Fruit fly (Drosophila melanogaster): Measurements from ENCODE around the gene CG5282.
A peak's percentile ranks its signal among the peaks of the same experiment; 100 is the strongest.

Gene CG5282

DNA sequence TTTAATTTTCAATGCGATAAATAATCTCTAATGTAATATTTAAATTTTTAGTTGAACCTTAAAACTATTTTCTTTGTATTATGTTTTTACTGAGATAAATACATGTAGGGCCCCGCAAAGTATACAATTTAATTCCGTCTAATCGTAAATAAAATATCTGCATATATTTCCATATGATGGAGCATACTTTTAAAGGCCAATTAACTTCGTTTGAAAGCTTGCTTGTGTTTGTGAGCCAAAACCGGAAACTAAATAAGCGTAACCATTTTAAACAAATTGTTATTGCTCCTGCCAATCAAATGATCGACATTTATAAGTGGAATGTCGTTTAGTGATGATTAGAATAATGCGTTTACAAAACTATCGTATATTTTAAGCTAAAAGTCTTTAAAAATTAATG lies 15.1 kb downstream of the CG5282 start (continued):
- no peak for TF ChIP-seq hkb (optimal IDR thresholded peaks at IDR 0.05)
- 0 out of 2 replicates have a peak, but pooled peaks have one; percentile 20 for TF ChIP-seq hkb (GFP tag; IDR thresholded peaks at IDR 0.05)
- no peak for TF ChIP-seq CG17612 (GFP tag; IDR thresholded peaks at IDR 0.05)
- peak; percentile 10 for TF ChIP-seq NfI (GFP tag; optimal IDR thresholded peaks at IDR 0.05)
- TF ChIP-seq ERR (GFP tag; optimal IDR thresholded peaks at IDR 0.05), result no peak
- peak; percentile 13 for TF ChIP-seq CG13296 (GFP tag; optimal IDR thresholded peaks at IDR 0.05)
- TF ChIP-seq dm (GFP tag; optimal IDR thresholded peaks at IDR 0.05), result no peak
- TF ChIP-seq CG17385 (GFP tag; optimal IDR thresholded peaks at IDR 0.05), result peak; percentile 22
- TF ChIP-seq gsb-n (tag; optimal IDR thresholded peaks at IDR 0.05), result peak; percentile 18
- TF ChIP-seq vvl (GFP tag; IDR thresholded peaks at IDR 0.05), result peak; percentile 61
- peak; percentile 27 for TF ChIP-seq Sox100B (GFP tag; optimal IDR thresholded peaks at IDR 0.05)
- no peak for TF ChIP-seq sna (GFP tag; IDR thresholded peaks at IDR 0.05; ENCODE audit: partially characterized antibody)
- TF ChIP-seq Bteb2 (GFP tag; optimal IDR thresholded peaks at IDR 0.05), result no peak
- no peak for TF ChIP-seq Lhr (GFP tag; optimal IDR thresholded peaks at IDR 0.05)
- peak; percentile 60 for TF ChIP-seq cg (GFP tag; optimal IDR thresholded peaks at IDR 0.05)
- TF ChIP-seq ci (GFP tag; IDR thresholded peaks at IDR 0.05), result peak; percentile 7; the same call in 1 of the 3 replicates
- TF ChIP-seq CG6813 (GFP tag; optimal IDR thresholded peaks at IDR 0.05), result no peak
- peak; percentile 26 for TF ChIP-seq sd (tag; optimal IDR thresholded peaks at IDR 0.05)
- peak; percentile 53 for TF ChIP-seq exex (tag; optimal IDR thresholded peaks at IDR 0.05)
- peak; percentile 8 for TF ChIP-seq CG12659 (GFP tag; optimal IDR thresholded peaks at IDR 0.05)

- no peak for TF ChIP-seq Ets97D (GFP tag; optimal IDR thresholded peaks at IDR 0.05)
- no peak for TF ChIP-seq CG10979 (tag; optimal IDR thresholded peaks at IDR 0.05)
- no peak for TF ChIP-seq Mrtf (GFP tag; IDR thresholded peaks at IDR 0.05)
- peak; percentile 22; the same call in 1 of the 2 replicates for TF ChIP-seq MBD-R2 (GFP tag; IDR thresholded peaks at IDR 0.05)
- no peak for TF ChIP-seq YL-1 (GFP tag; optimal IDR thresholded peaks at IDR 0.05)
- TF ChIP-seq z (GFP tag; IDR thresholded peaks at IDR 0.05), result no peak
- no peak for TF ChIP-seq gcm2 (GFP tag; optimal IDR thresholded peaks at IDR 0.05)
- no peak for TF ChIP-seq ara (GFP tag; IDR thresholded peaks at IDR 0.05)
- no peak for TF ChIP-seq bowl (GFP tag; IDR thresholded peaks at IDR 0.05)
- TF ChIP-seq BtbVII (GFP tag; optimal IDR thresholded peaks at IDR 0.05), result no peak
- no peak for TF ChIP-seq yki (optimal IDR thresholded peaks at IDR 0.05)
- no peak for TF ChIP-seq lola (GFP tag; optimal IDR thresholded peaks at IDR 0.05)
- TF ChIP-seq toy (GFP tag; IDR thresholded peaks at IDR 0.05), result no peak
- no peak for TF ChIP-seq CG7928 (GFP tag; optimal IDR thresholded peaks at IDR 0.05)
- no peak for TF ChIP-seq fd3F (GFP tag; optimal IDR thresholded peaks at IDR 0.05)
- no peak for TF ChIP-seq H2.0 (GFP tag; IDR thresholded peaks at IDR 0.05)
- TF ChIP-seq CG9437 (GFP tag; optimal IDR thresholded peaks at IDR 0.05), result no peak
- TF ChIP-seq CG3847 (GFP tag; IDR thresholded peaks at IDR 0.05), result no peak
- TF ChIP-seq mam (GFP tag; optimal IDR thresholded peaks at IDR 0.05), result no peak
- TF ChIP-seq Atf-2 (GFP tag; optimal IDR thresholded peaks at IDR 0.05), result no peak
- peak in 1 of 2 experiments; percentile 15 for TF ChIP-seq crp (GFP tag; optimal IDR thresholded peaks at IDR 0.05)
- TF ChIP-seq sens (GFP tag), result no peak
- peak; percentile 63 for TF ChIP-seq scrt (GFP tag; optimal IDR thresholded peaks at IDR 0.05)
- TF ChIP-seq CG2199 (GFP tag; IDR thresholded peaks at IDR 0.05), result 0 out of 3 replicates have a peak, but pooled peaks have one; percentile 4
- peak; percentile 95 for TF ChIP-seq onecut (GFP tag; IDR thresholded peaks at IDR 0.05)
Measured at dm6 chr3L:20410345-20410744, 15.5 kb downstream of the CG5282 start, which contains the start of gene CG13248. Gene CG13248, minus strand, starts transcription at chr3L:20410566.

Measured in whole organism, embryonic.